Worm (Caenorhabditis elegans): ENCODE measurements around the gene fipr-10.

- no peak for TF ChIP-seq ztf-11 (tag; optimal IDR thresholded peaks at IDR 0.05)
- TF ChIP-seq pag-3 (tag; optimal IDR thresholded peaks at IDR 0.05; ENCODE audit: borderline replicate concordance, insufficient read depth), result no peak
- no peak for TF ChIP-seq nhr-90 (tag; optimal IDR thresholded peaks at IDR 0.05; ENCODE audit: poor library complexity)
- no peak for TF ChIP-seq skn-1 (tag; optimal IDR thresholded peaks at IDR 0.05)
- no peak for TF ChIP-seq nhr-84 (tag; optimal IDR thresholded peaks at IDR 0.05)
- no peak for TF ChIP-seq nhr-77 (tag; optimal IDR thresholded peaks at IDR 0.05)
- no peak for TF ChIP-seq ceh-82 (tag; optimal IDR thresholded peaks at IDR 0.05)
- TF ChIP-seq aha-1 (tag; optimal IDR thresholded peaks at IDR 0.05), result no peak
- no peak for TF ChIP-seq mdl-1 (tag; optimal IDR thresholded peaks at IDR 0.05)
Measured at ce11 chrV:9926240-9926639, 12.3 kb downstream of the fipr-10 start, which contains the start of gene C50H2.13.

Measured in whole organism, L1 larva.